Fruit fly (Drosophila melanogaster) whole organism, embryonic: ENCODE measurements around the gene Rbp6.

Experiments used
- Adf1 ChIP-seq: fragments of 200-800 bp; sonication (Bioruptor generic); IDR thresholded peaks from 2 replicates; pipeline ENCODE4 v1.3.6; 2022; ENCODE audit warnings: missing biosample characterization, missing genetic modification characterization
- Atf3 ChIP-seq: fragments of 200-800 bp; sonication (Bioruptor generic); optimal IDR thresholded peaks from 3 replicates; lab custom pipeline; 2016; ENCODE audit warnings: missing biosample characterization, missing genetic modification characterization
- Bdp1 ChIP-seq: fragments of 200-800 bp; sonication (Bioruptor generic); optimal IDR thresholded peaks from 3 replicates; lab custom pipeline; 2016; ENCODE audit warnings: missing biosample characterization, missing genetic modification characterization
- Blimp-1 ChIP-seq: fragments of 200-800 bp; sonication (Bioruptor generic); optimal IDR thresholded peaks from 3 replicates; lab custom pipeline; 2018; ENCODE audit warnings: missing biosample characterization, missing genetic modification characterization, mild to moderate bottlenecking, moderate library complexity, missing genetic modification reagents
- BtbVII ChIP-seq: fragments of 200-800 bp; sonication (Bioruptor generic); optimal IDR thresholded peaks from 3 replicates; lab custom pipeline; 2017; ENCODE audit warnings: missing biosample characterization, mild to moderate bottlenecking, missing genetic modification characterization
- Bteb2 ChIP-seq: fragments of 200-800 bp; sonication (Bioruptor generic); optimal IDR thresholded peaks from 2 replicates; lab custom pipeline; 2016; ENCODE audit warnings: missing biosample characterization, missing genetic modification characterization
- CG10321 ChIP-seq: fragments of 200-800 bp; sonication (Bioruptor generic); IDR thresholded peaks from 2 replicates; pipeline ENCODE4 v1.3.6; 2022; ENCODE audit warnings: missing biosample characterization, missing genetic modification characterization
- CG10431 ChIP-seq: fragments of 200-800 bp; sonication (Bioruptor generic); optimal IDR thresholded peaks from 3 replicates; lab custom pipeline; 2018; ENCODE audit warnings: missing biosample characterization, mild to moderate bottlenecking, missing genetic modification characterization
- CG10543 ChIP-seq: fragments of 200-800 bp; sonication (Bioruptor generic); optimal IDR thresholded peaks from 3 replicates; lab custom pipeline; 2017; ENCODE audit warnings: missing biosample characterization, mild to moderate bottlenecking, missing genetic modification characterization, moderate library complexity
- CG10654 ChIP-seq: fragments of 200-800 bp; sonication (Bioruptor generic); optimal IDR thresholded peaks from 2 replicates; lab custom pipeline; 2016; ENCODE audit warnings: missing biosample characterization, missing genetic modification characterization
- CG10979 ChIP-seq: fragments of 200-800 bp; sonication (Bioruptor generic); optimal IDR thresholded peaks from 2 replicates; lab custom pipeline; 2018; ENCODE audit warnings: missing biosample characterization, mild to moderate bottlenecking, missing genetic modification characterization, moderate library complexity
- CG12769 ChIP-seq: fragments of 200-800 bp; sonication (Bioruptor generic); optimal IDR thresholded peaks from 2 replicates; lab custom pipeline; 2019; ENCODE audit warnings: missing biosample characterization, mild to moderate bottlenecking, missing genetic modification characterization, moderate library complexity
- CG17328 ChIP-seq: fragments of 200-800 bp; sonication (Bioruptor generic); IDR thresholded peaks from 2 replicates; pipeline ENCODE4 v1.3.6; 2022; ENCODE audit warnings: missing biosample characterization, missing genetic modification characterization
- CG17829 ChIP-seq: fragments of 200-800 bp; optimal IDR thresholded peaks from 2 replicates; lab custom pipeline; 2019; ENCODE audit warnings: missing biosample characterization, mild to moderate bottlenecking, missing genetic modification characterization, moderate library complexity
- CG18599 ChIP-seq: fragments of 200-800 bp; sonication (Bioruptor generic); optimal IDR thresholded peaks from 3 replicates; lab custom pipeline; 2017; ENCODE audit warnings: missing biosample characterization, missing genetic modification characterization, mild to moderate bottlenecking, moderate library complexity, missing genetic modification reagents
- CG2202 ChIP-seq: fragments of 200-800 bp; sonication (Bioruptor generic); optimal IDR thresholded peaks from 2 replicates; lab custom pipeline; 2018; ENCODE audit warnings: missing biosample characterization, mild to moderate bottlenecking, missing genetic modification characterization
- CG3407 ChIP-seq: fragments of 200-800 bp; sonication (Bioruptor generic); optimal IDR thresholded peaks from 2 replicates; lab custom pipeline; 2018; ENCODE audit warnings: missing biosample characterization, mild to moderate bottlenecking, missing genetic modification characterization
- CG3726 ChIP-seq: fragments of 200-800 bp; sonication (Bioruptor generic); IDR thresholded peaks from 3 replicates; pipeline ENCODE4, ENCODE4 v1.3.6; 2022; ENCODE audit warnings: missing biosample characterization, missing genetic modification characterization
- Camta ChIP-seq: fragments of 200-800 bp; sonication (Bioruptor generic); optimal IDR thresholded peaks from 2 replicates; lab custom pipeline; 2016; ENCODE audit warnings: missing biosample characterization, missing genetic modification characterization
- Dp ChIP-seq: fragments of 200-800 bp; sonication (Bioruptor generic); optimal IDR thresholded peaks from 2 replicates; lab custom pipeline; 2018; ENCODE audit warnings: missing biosample characterization, mild to moderate bottlenecking, missing genetic modification characterization, moderate library complexity
- Drgx ChIP-seq: fragments of 200-800 bp; sonication (Bioruptor generic); IDR thresholded peaks from 2 replicates; pipeline ENCODE4 v1.3.6; 2022; ENCODE audit warnings: missing biosample characterization, missing genetic modification characterization
- HHEX ChIP-seq: fragments of 200-800 bp; sonication (Bioruptor generic); optimal IDR thresholded peaks from 3 replicates; lab custom pipeline; 2017; ENCODE audit warnings: missing biosample characterization, mild to moderate bottlenecking, missing genetic modification characterization, missing genetic modification reagents
- Jarid2 ChIP-seq: fragments of 200-800 bp; sonication (Bioruptor generic); optimal IDR thresholded peaks from 3 replicates; lab custom pipeline; 2017; ENCODE audit warnings: mild to moderate bottlenecking, missing biosample characterization, missing genetic modification reagents, missing genetic modification characterization
- Med ChIP-seq: fragments of 200-800 bp; sonication (Bioruptor generic); peaks from one replicate; lab custom pipeline; 2016; ENCODE audit warnings: missing biosample characterization, missing genetic modification characterization, mild to moderate bottlenecking, inconsistent platforms, moderate library complexity
- Meics ChIP-seq: fragments of 200-800 bp; sonication (Bioruptor generic); optimal IDR thresholded peaks from 2 replicates; lab custom pipeline; 2017; ENCODE audit warnings: missing biosample characterization, mild to moderate bottlenecking, missing genetic modification characterization
- Nf-YA ChIP-seq: fragments of 200-800 bp; sonication (Bioruptor generic); IDR thresholded peaks from 2 replicates; pipeline ENCODE4 v1.3.6; 2022; ENCODE audit warnings: missing biosample characterization, missing genetic modification characterization
- ci ChIP-seq: fragments of 200-800 bp; sonication (Bioruptor generic); IDR thresholded peaks from 3 replicates; pipeline ENCODE4 v1.3.6; 2022; ENCODE audit warnings: missing biosample characterization, missing genetic modification characterization
- corto ChIP-seq: fragments of 200-800 bp; sonication (Bioruptor generic); optimal IDR thresholded peaks from 2 replicates; lab custom pipeline; 2016; ENCODE audit warnings: missing biosample characterization, mild to moderate bottlenecking, missing genetic modification characterization, moderate library complexity
- cwo ChIP-seq: fragments of 200-800 bp; sonication (Bioruptor generic); optimal IDR thresholded peaks from 3 replicates; lab custom pipeline; 2017; ENCODE audit warnings: missing biosample characterization, missing genetic modification characterization, mild to moderate bottlenecking, moderate library complexity, missing genetic modification reagents
- da ChIP-seq: fragments of 200-800 bp; sonication (Bioruptor generic); optimal IDR thresholded peaks from 2 replicates; lab custom pipeline; 2016; ENCODE audit warnings: missing biosample characterization, missing genetic modification characterization
- ftz-f1 ChIP-seq: fragments of 200-800 bp; sonication (Bioruptor generic); optimal IDR thresholded peaks from 2 replicates; lab custom pipeline; 2016; ENCODE audit warnings: missing biosample characterization, missing genetic modification characterization
- ind ChIP-seq: fragments of 200-800 bp; sonication (Bioruptor generic); optimal IDR thresholded peaks from 3 replicates; lab custom pipeline; 2016; ENCODE audit warnings: missing biosample characterization, missing genetic modification characterization
- insv ChIP-seq, 2 experiments: fragments of 200-800 bp; sonication (Bioruptor generic); optimal IDR thresholded peaks; 3 replicates each; lab custom pipeline; 2016 to 2018; ENCODE audit warnings: missing biosample characterization in 2 of 2, missing genetic modification characterization in 2 of 2
- jumu ChIP-seq: fragments of 200-800 bp; sonication (Bioruptor generic); optimal IDR thresholded peaks from 3 replicates; lab custom pipeline; 2016; ENCODE audit warnings: missing biosample characterization, missing genetic modification characterization
- lab ChIP-seq: fragments of 200-800 bp; sonication (Bioruptor generic); optimal IDR thresholded peaks from 3 replicates; lab custom pipeline; 2017; ENCODE audit warnings: missing biosample characterization, missing genetic modification characterization, mild to moderate bottlenecking, moderate library complexity, missing genetic modification reagents
- lola ChIP-seq, 3 experiments: fragments of >200 bp in 2 of 3; fragments of 200-800 bp in 1 of 3; sonication (Bioruptor generic) in 1 of 3; optimal IDR thresholded peaks; 2 replicates each; lab custom pipeline; 2017 to 2019; ENCODE audit warnings: missing biosample characterization in 3 of 3, missing genetic modification characterization in 3 of 3, mild to moderate bottlenecking in 1 of 3, moderate library complexity in 1 of 3
- mirr ChIP-seq: fragments of 200-800 bp; sonication (Bioruptor generic); optimal IDR thresholded peaks from 3 replicates; lab custom pipeline; 2018; ENCODE audit warnings: missing biosample characterization, mild to moderate bottlenecking, missing genetic modification characterization
- nom ChIP-seq: fragments of 200-800 bp; sonication (Bioruptor generic); optimal IDR thresholded peaks from 2 replicates; lab custom pipeline; 2017; ENCODE audit warnings: missing biosample characterization, missing genetic modification characterization, mild to moderate bottlenecking, moderate library complexity, missing genetic modification reagents
- schlank ChIP-seq: fragments of 200-800 bp; sonication (Bioruptor generic); optimal IDR thresholded peaks from 2 replicates; lab custom pipeline; 2018; ENCODE audit warnings: missing biosample characterization, mild to moderate bottlenecking, missing genetic modification characterization
- sd ChIP-seq: fragments of 200-800 bp; sonication (Bioruptor generic); optimal IDR thresholded peaks from 3 replicates; lab custom pipeline; 2018; ENCODE audit warnings: missing biosample characterization, mild to moderate bottlenecking, missing genetic modification characterization, moderate library complexity
- sens-2 ChIP-seq: fragments of 200-800 bp; sonication (Bioruptor generic); IDR thresholded peaks from 2 replicates; pipeline ENCODE4 v1.3.6; 2022; ENCODE audit warnings: missing biosample characterization, missing genetic modification characterization
- sqz ChIP-seq: fragments of 200-800 bp; sonication (Bioruptor generic); optimal IDR thresholded peaks from 3 replicates; lab custom pipeline; 2018; ENCODE audit warnings: missing biosample characterization, mild to moderate bottlenecking, missing genetic modification characterization
- sr ChIP-seq: fragments of 200-800 bp; sonication (Bioruptor generic); IDR thresholded peaks from 3 replicates; pipeline ENCODE4 v1.3.6; 2022; ENCODE audit warnings: missing biosample characterization, missing genetic modification characterization
- trem ChIP-seq: fragments of 200-800 bp; optimal IDR thresholded peaks from 3 replicates; lab custom pipeline; 2019; ENCODE audit warnings: missing biosample characterization, mild to moderate bottlenecking, missing genetic modification characterization, moderate library complexity
- unc-4 ChIP-seq: fragments of 200-800 bp; sonication (Bioruptor generic); IDR thresholded peaks from 2 replicates; pipeline ENCODE4 v1.3.6; 2022; ENCODE audit warnings: missing biosample characterization, missing genetic modification characterization; ENCODE audit not compliant: partially characterized antibody
- unpg ChIP-seq: fragments of 200-800 bp; sonication (Bioruptor generic); optimal IDR thresholded peaks from 3 replicates; lab custom pipeline; 2018; ENCODE audit warnings: missing biosample characterization, mild to moderate bottlenecking, missing genetic modification characterization, moderate library complexity

Gene Rbp6

dm6 chr3L:17012017-17012719 lies 225.8 kb downstream of the Rbp6 start, which contains the start of gene CG3764 (continued):
- TF ChIP-seq HHEX (GFP tag; lab: Kevin White, UChicago) (peak; percentile 92), nom (GFP tag; lab: Kevin White, UChicago) (peak; percentile 78), sqz (peak; percentile 87), Nf-YA (GFP tag; lab: Robert Waterston, UW) (0 out of 2 replicates have a peak, but pooled peaks have one; percentile 37), jumu (GFP tag; lab: Kevin White, UChicago) (peak; percentile 65), Bteb2 (peak; percentile 32), CG10654 (GFP tag; lab: Kevin White, UChicago) (peak; percentile 67), CG10979 (peak; percentile 56), Camta (GFP tag; lab: Kevin White, UChicago) (peak; percentile 82), CG18599 (GFP tag; lab: Kevin White, UChicago) (peak; percentile 76), corto (GFP tag; lab: Kevin White, UChicago) (no peak), BtbVII (GFP tag; lab: Kevin White, UChicago) (peak; percentile 81), unpg (GFP tag; lab: Kevin White, UChicago) (peak; percentile 63), CG12769 (peak; percentile 84), CG10431 (GFP tag; lab: Kevin White, UChicago) (peak; percentile 86), CG3726 (peak; percentile 48; the same call in 1 of the 3 replicates)

- TF ChIP-seq schlank (no peak), Drgx (no peak), cwo (GFP tag; lab: Kevin White, UChicago) (no peak), Bdp1 (GFP tag; lab: Kevin White, UChicago) (no peak), Atf3 (GFP tag; lab: Kevin White, UChicago) (no peak), Med (GFP tag; lab: Kevin White, UChicago) (peak; percentile 55), ci (GFP tag; lab: Robert Waterston, UW) (0 out of 3 replicates have a peak, but pooled peaks have one; percentile 19), ind (GFP tag; lab: Kevin White, UChicago) (no peak), CG3407 (no peak), CG3726 (no peak), CG17829 (no peak), trem (tag; lab: Kevin White, UChicago) (no peak), Blimp-1 (GFP tag; lab: Kevin White, UChicago) (peak; percentile 79), lab (GFP tag; lab: Kevin White, UChicago) (no peak), mirr (GFP tag; lab: Kevin White, UChicago) (no peak), Meics (GFP tag; lab: Kevin White, UChicago) (no peak), CG17328 (GFP tag; lab: Robert Waterston, UW) (no peak), da (GFP tag; lab: Kevin White, UChicago) (no peak), CG10321 (GFP tag; lab: Robert Waterston, UW) (peak; percentile 76), insv (GFP tag; optimal IDR thresholded peaks at IDR 0.05; lab: Kevin White, UChicago) (no peak), sd (tag; lab: Kevin White, UChicago) (peak; percentile 19), ftz-f1 (GFP tag; lab: Kevin White, UChicago) (no peak), Dp (GFP tag; lab: Kevin White, UChicago) (no peak), Adf1 (peak; percentile 92), lola (GFP tag; optimal IDR thresholded peaks at IDR 0.05; lab: Kevin White, UChicago) (no peak), unc-4 (GFP tag; lab: Robert Waterston, UW) (no peak), Jarid2 (GFP tag; lab: Kevin White, UChicago) (peak; percentile 48), CG10543 (GFP tag; lab: Kevin White, UChicago) (no peak), Bteb2 (no peak), sr (GFP tag; lab: Robert Waterston, UW) (peak; percentile 62; the same call in 1 of the 3 replicates), CG10431 (GFP tag; lab: Kevin White, UChicago) (no peak), sens-2 (no peak), CG2202 (no peak)
Measured at dm6 chr3L:17011351-17012016, 226.5 kb downstream of the Rbp6 start.
